Fruit fly (Drosophila melanogaster) whole organism, embryonic: ENCODE data around the gene CG46335.

Experiments used
- Atf6 ChIP-seq: fragments of 200-800 bp; sonication (Bioruptor generic); IDR thresholded peaks from 2 replicates; pipeline ENCODE4 v1.3.6; 2022; ENCODE audit warnings: missing biosample characterization, missing genetic modification characterization
- Blimp-1 ChIP-seq: fragments of 200-800 bp; sonication (Bioruptor generic); optimal IDR thresholded peaks from 3 replicates; lab custom pipeline; 2018; ENCODE audit warnings: missing biosample characterization, missing genetic modification characterization, mild to moderate bottlenecking, moderate library complexity, missing genetic modification reagents
- CG10267 ChIP-seq: fragments of 200-800 bp; sonication (Bioruptor generic); optimal IDR thresholded peaks from 2 replicates; lab custom pipeline; 2018; ENCODE audit warnings: missing biosample characterization, mild to moderate bottlenecking, missing genetic modification characterization, moderate library complexity
- CG10431 ChIP-seq: fragments of 200-800 bp; sonication (Bioruptor generic); optimal IDR thresholded peaks from 3 replicates; lab custom pipeline; 2018; ENCODE audit warnings: missing biosample characterization, mild to moderate bottlenecking, missing genetic modification characterization
- CG10565 ChIP-seq: fragments of 200-800 bp; sonication (Bioruptor generic); optimal IDR thresholded peaks from 3 replicates; lab custom pipeline; 2016; ENCODE audit warnings: missing biosample characterization, mild to moderate bottlenecking, missing genetic modification characterization
- CG11456 ChIP-seq: fragments of 200-800 bp; sonication (Bioruptor generic); IDR thresholded peaks from 3 replicates; pipeline ENCODE4 v1.3.6; 2022; ENCODE audit warnings: missing biosample characterization, missing genetic modification characterization
- CG15696 ChIP-seq: fragments of 200-800 bp; sonication (Bioruptor generic); optimal IDR thresholded peaks from 2 replicates; lab custom pipeline; 2019; ENCODE audit warnings: missing biosample characterization, mild to moderate bottlenecking, missing genetic modification characterization, moderate library complexity
- CG16863 ChIP-seq: fragments of 200-800 bp; sonication (Bioruptor generic); optimal IDR thresholded peaks from 3 replicates; lab custom pipeline; 2016; ENCODE audit warnings: missing biosample characterization, missing genetic modification characterization
- CG17829 ChIP-seq: fragments of 200-800 bp; optimal IDR thresholded peaks from 2 replicates; lab custom pipeline; 2019; ENCODE audit warnings: missing biosample characterization, mild to moderate bottlenecking, missing genetic modification characterization, moderate library complexity
- CG18599 ChIP-seq: fragments of 200-800 bp; sonication (Bioruptor generic); optimal IDR thresholded peaks from 3 replicates; lab custom pipeline; 2017; ENCODE audit warnings: missing biosample characterization, missing genetic modification characterization, mild to moderate bottlenecking, moderate library complexity, missing genetic modification reagents
- CG2202 ChIP-seq: fragments of 200-800 bp; sonication (Bioruptor generic); optimal IDR thresholded peaks from 2 replicates; lab custom pipeline; 2018; ENCODE audit warnings: missing biosample characterization, mild to moderate bottlenecking, missing genetic modification characterization
- CG33213 ChIP-seq: fragments of 200-800 bp; sonication (Bioruptor generic); optimal IDR thresholded peaks from 3 replicates; lab custom pipeline; 2016; ENCODE audit warnings: missing biosample characterization, missing genetic modification characterization
- CG3847 ChIP-seq: fragments of 200-800 bp; sonication (Bioruptor generic); IDR thresholded peaks from 2 replicates; pipeline ENCODE4 v1.3.6; 2022; ENCODE audit warnings: missing biosample characterization, missing genetic modification characterization
- CG4404 ChIP-seq: fragments of 200-800 bp; sonication (Bioruptor generic); IDR thresholded peaks from 2 replicates; pipeline ENCODE4 v1.3.6; 2022; ENCODE audit warnings: missing biosample characterization, missing genetic modification characterization
- CG6689 ChIP-seq: fragments of 200-800 bp; sonication (Bioruptor generic); IDR thresholded peaks from 2 replicates; pipeline ENCODE4 v1.3.6; 2022; ENCODE audit warnings: missing biosample characterization, missing genetic modification characterization
- CG9727 ChIP-seq: fragments of 200-800 bp; sonication (Bioruptor generic); optimal IDR thresholded peaks from 3 replicates; lab custom pipeline; 2017; ENCODE audit warnings: missing biosample characterization, mild to moderate bottlenecking, missing genetic modification characterization
- CG9797 ChIP-seq: fragments of 200-800 bp; sonication (Bioruptor generic); optimal IDR thresholded peaks from 3 replicates; lab custom pipeline; 2018; ENCODE audit warnings: missing biosample characterization, mild to moderate bottlenecking, missing genetic modification characterization
- Dfd ChIP-seq, 2 experiments: fragments of >200 bp; optimal IDR thresholded peaks; 2 replicates each; lab custom pipeline; 2017; ENCODE audit warnings: missing biosample characterization in 2 of 2, missing genetic modification characterization in 2 of 2
- Lpt ChIP-seq: fragments of >200 bp; optimal IDR thresholded peaks from 2 replicates; lab custom pipeline; 2018; ENCODE audit warnings: missing biosample characterization, missing genetic modification characterization
- Med ChIP-seq: fragments of 200-800 bp; sonication (Bioruptor generic); peaks from one replicate; lab custom pipeline; 2016; ENCODE audit warnings: missing biosample characterization, missing genetic modification characterization, mild to moderate bottlenecking, inconsistent platforms, moderate library complexity
- Meics ChIP-seq: fragments of 200-800 bp; sonication (Bioruptor generic); optimal IDR thresholded peaks from 2 replicates; lab custom pipeline; 2017; ENCODE audit warnings: missing biosample characterization, mild to moderate bottlenecking, missing genetic modification characterization
- Six4 ChIP-seq: fragments of 200-800 bp; sonication (Bioruptor generic); optimal IDR thresholded peaks from 2 replicates; lab custom pipeline; 2016; ENCODE audit warnings: missing biosample characterization, missing genetic modification characterization
- Sry-β ChIP-seq: fragments of 200-800 bp; sonication (Bioruptor generic); optimal IDR thresholded peaks from 2 replicates; lab custom pipeline; 2018; ENCODE audit warnings: missing biosample characterization, mild to moderate bottlenecking, missing genetic modification characterization, moderate library complexity
- abd-A ChIP-seq: fragments of 200-800 bp; sonication (Bioruptor generic); optimal IDR thresholded peaks from 3 replicates; lab custom pipeline; 2019; ENCODE audit warnings: missing biosample characterization, mild to moderate bottlenecking, missing genetic modification characterization, moderate library complexity
- ara ChIP-seq: fragments of 200-800 bp; sonication (Bioruptor generic); IDR thresholded peaks from 2 replicates; pipeline ENCODE4 v1.3.6; 2022; ENCODE audit warnings: missing biosample characterization, missing genetic modification characterization
- bigmax ChIP-seq: fragments of 200-800 bp; sonication (Bioruptor generic); optimal IDR thresholded peaks from 2 replicates; lab custom pipeline; 2018; ENCODE audit warnings: missing biosample characterization, mild to moderate bottlenecking, missing genetic modification characterization
- bsh ChIP-seq, 2 experiments: fragments of 200-800 bp; sonication (Bioruptor generic); optimal IDR thresholded peaks; 2 replicates each; lab custom pipeline; 2017 to 2018; ENCODE audit warnings: mild to moderate bottlenecking in 2 of 2, missing biosample characterization in 2 of 2, missing genetic modification characterization in 2 of 2, moderate library complexity in 1 of 2
- cato ChIP-seq: fragments of 200-800 bp; sonication (Bioruptor generic); optimal IDR thresholded peaks from 2 replicates; lab custom pipeline; 2016; ENCODE audit warnings: missing biosample characterization, missing genetic modification characterization, borderline replicate concordance
- ci ChIP-seq: fragments of 200-800 bp; sonication (Bioruptor generic); IDR thresholded peaks from 3 replicates; pipeline ENCODE4 v1.3.6; 2022; ENCODE audit warnings: missing biosample characterization, missing genetic modification characterization
- croc ChIP-seq: fragments of 200-800 bp; sonication (Bioruptor generic); conservative IDR thresholded peaks from 3 replicates; pipeline ENCODE4 v1.3.6; 2022; ENCODE audit warnings: missing biosample characterization, missing genetic modification characterization
- dmrt99B ChIP-seq: fragments of 200-800 bp; sonication (Bioruptor generic); optimal IDR thresholded peaks from 2 replicates; lab custom pipeline; 2018; ENCODE audit warnings: missing biosample characterization, mild to moderate bottlenecking, missing genetic modification characterization, moderate library complexity
- dysf ChIP-seq: fragments of 200-800 bp; sonication (Bioruptor generic); IDR thresholded peaks from 3 replicates; pipeline ENCODE4 v1.3.6; 2022; ENCODE audit warnings: missing biosample characterization, missing genetic modification characterization
- gfzf ChIP-seq: fragments of 200-800 bp; sonication (Bioruptor generic); optimal IDR thresholded peaks from 2 replicates; lab custom pipeline; 2016; ENCODE audit warnings: missing biosample characterization, mild to moderate bottlenecking, missing genetic modification characterization, moderate library complexity
- lov ChIP-seq, 2 experiments: fragments of 200-800 bp in 1 of 2; fragments of >200 bp in 1 of 2; sonication (Bioruptor generic) in 1 of 2; IDR thresholded peaks in 1 of 2; optimal IDR thresholded peaks in 1 of 2; 2 replicates in 1 of 2; 3 replicates in 1 of 2; pipeline versions ENCODE4 v1.3.6 to Lab custom; 2017 to 2022; ENCODE audit warnings: missing biosample characterization in 1 of 2, missing genetic modification characterization in 1 of 2
- nom ChIP-seq: fragments of 200-800 bp; sonication (Bioruptor generic); optimal IDR thresholded peaks from 2 replicates; lab custom pipeline; 2017; ENCODE audit warnings: missing biosample characterization, missing genetic modification characterization, mild to moderate bottlenecking, moderate library complexity, missing genetic modification reagents
- oc ChIP-seq: fragments of 200-800 bp; sonication (Bioruptor generic); optimal IDR thresholded peaks from 2 replicates; lab custom pipeline; 2018; ENCODE audit warnings: missing biosample characterization, mild to moderate bottlenecking, missing genetic modification characterization, moderate library complexity
- phol ChIP-seq: fragments of 200-800 bp; sonication (Bioruptor generic); optimal IDR thresholded peaks from 3 replicates; lab custom pipeline; 2018; ENCODE audit warnings: missing biosample characterization, mild to moderate bottlenecking, missing genetic modification characterization, moderate library complexity
- pita ChIP-seq: fragments of 200-800 bp; sonication (Bioruptor generic); optimal IDR thresholded peaks from 2 replicates; lab custom pipeline; 2017; ENCODE audit warnings: missing biosample characterization, mild to moderate bottlenecking, missing genetic modification characterization
- prd ChIP-seq, 3 experiments: fragments of >200 bp in 2 of 3; fragments of 200-800 bp in 1 of 3; sonication (Bioruptor generic) in 1 of 3; optimal IDR thresholded peaks in 2 of 3; IDR thresholded peaks in 1 of 3; 2 replicates in 2 of 3; 3 replicates in 1 of 3; pipeline versions ENCODE4 v1.3.6 to Lab custom; 2017 to 2022; ENCODE audit warnings: missing biosample characterization in 1 of 3, missing genetic modification characterization in 1 of 3
- row ChIP-seq: fragments of 200-800 bp; sonication (Bioruptor generic); IDR thresholded peaks from 3 replicates; pipeline ENCODE4 v1.3.6; 2022; ENCODE audit warnings: missing biosample characterization, missing genetic modification characterization
- sd ChIP-seq: fragments of 200-800 bp; sonication (Bioruptor generic); optimal IDR thresholded peaks from 3 replicates; lab custom pipeline; 2018; ENCODE audit warnings: missing biosample characterization, mild to moderate bottlenecking, missing genetic modification characterization, moderate library complexity
- sens ChIP-seq: fragments of 200-800 bp; sonication (Bioruptor generic); peaks from one replicate; lab custom pipeline; 2016; ENCODE audit warnings: missing biosample characterization, missing genetic modification characterization
- twi ChIP-seq: fragments of 200-800 bp; optimal IDR thresholded peaks from 2 replicates; lab custom pipeline; 2019; ENCODE audit warnings: missing biosample characterization, mild to moderate bottlenecking, missing genetic modification characterization, moderate library complexity
- unc-4 ChIP-seq: fragments of 200-800 bp; sonication (Bioruptor generic); IDR thresholded peaks from 2 replicates; pipeline ENCODE4 v1.3.6; 2022; ENCODE audit warnings: missing biosample characterization, missing genetic modification characterization; ENCODE audit not compliant: partially characterized antibody
- vfl ChIP-seq: fragments of 200-800 bp; sonication (Bioruptor generic); optimal IDR thresholded peaks from 2 replicates; lab custom pipeline; 2016; ENCODE audit warnings: missing biosample characterization, missing genetic modification characterization
- zen2 ChIP-seq: fragments of 200-800 bp; sonication (Bioruptor generic); IDR thresholded peaks from 3 replicates; pipeline ENCODE4 v1.3.6; 2022; ENCODE audit warnings: missing biosample characterization, missing genetic modification characterization; ENCODE audit not compliant: partially characterized antibody

The CG46335 gene

DNA sequence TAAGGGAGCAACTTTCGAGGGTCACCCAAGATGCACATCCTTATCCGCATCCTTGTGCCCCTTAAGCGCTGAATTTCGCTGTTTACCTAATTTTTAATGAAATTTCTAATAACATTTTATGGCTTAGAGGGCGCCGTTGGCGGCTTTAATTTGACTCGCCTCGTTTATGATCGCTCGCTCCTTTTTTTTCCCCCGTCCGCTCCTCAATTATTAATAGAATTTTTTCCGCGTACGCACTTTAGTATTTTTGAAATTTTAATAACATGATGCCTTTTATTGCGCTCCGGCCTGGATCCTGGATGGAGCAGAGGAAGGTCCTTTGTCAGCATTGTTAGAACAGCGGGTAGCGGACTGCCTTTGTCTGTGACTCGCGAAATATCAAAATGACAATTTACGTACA is at the start of gene CG46335:
CG46335 (minus strand) TSS at position 101 of the 400 bp plus-strand sequence.
- TF ChIP-seq ci (GFP tag; lab: Robert Waterston, UW) (no peak), Dfd (GFP tag; optimal IDR thresholded peaks at IDR 0.05; lab: Kevin White, UChicago) (no peak), Atf6 (no peak), cato (GFP tag; lab: Kevin White, UChicago) (no peak), Sry-β (GFP tag; lab: Kevin White, UChicago) (no peak), CG17829 (tag; lab: Kevin White, UChicago) (no peak)
- TF ChIP-seq, all 482 proteins: peak for 0

DNA sequence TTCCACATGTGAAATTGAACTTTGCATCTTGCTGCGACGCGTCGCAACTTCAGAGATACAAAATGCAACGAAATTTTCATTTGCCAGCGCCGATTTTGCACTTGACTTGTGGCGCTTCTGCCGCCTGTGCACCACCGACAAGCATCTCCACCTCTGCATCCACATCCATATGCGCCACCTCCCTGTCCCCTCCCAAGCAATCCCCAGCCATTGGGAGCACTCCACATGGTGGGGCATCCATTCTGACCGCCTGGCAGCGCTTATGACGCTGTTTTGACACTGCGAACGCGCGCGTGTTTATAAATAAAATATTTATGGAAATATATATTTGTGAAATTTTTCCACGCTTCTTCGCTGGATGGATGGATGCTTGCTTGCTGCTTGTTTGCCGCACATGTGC is 46.8 kb upstream of the CG46335 start:
- TF ChIP-seq CG9727 (GFP tag; lab: Kevin White, UChicago): no peak
- no peak for TF ChIP-seq CG3847 (GFP tag; lab: Robert Waterston, UW)
- no peak for TF ChIP-seq Meics (GFP tag; lab: Kevin White, UChicago)
- no peak for TF ChIP-seq Six4 (GFP tag; lab: Kevin White, UChicago)
- TF ChIP-seq bigmax: no peak
- TF ChIP-seq CG10565 (GFP tag; lab: Kevin White, UChicago): no peak
- TF ChIP-seq sd (tag; lab: Kevin White, UChicago): no peak
- TF ChIP-seq CG15696 (tag; lab: Kevin White, UChicago): no peak
- peak; percentile 61 for TF ChIP-seq twi (tag; lab: Kevin White, UChicago)
- TF ChIP-seq nom (GFP tag; lab: Kevin White, UChicago): peak; percentile 14

DNA sequence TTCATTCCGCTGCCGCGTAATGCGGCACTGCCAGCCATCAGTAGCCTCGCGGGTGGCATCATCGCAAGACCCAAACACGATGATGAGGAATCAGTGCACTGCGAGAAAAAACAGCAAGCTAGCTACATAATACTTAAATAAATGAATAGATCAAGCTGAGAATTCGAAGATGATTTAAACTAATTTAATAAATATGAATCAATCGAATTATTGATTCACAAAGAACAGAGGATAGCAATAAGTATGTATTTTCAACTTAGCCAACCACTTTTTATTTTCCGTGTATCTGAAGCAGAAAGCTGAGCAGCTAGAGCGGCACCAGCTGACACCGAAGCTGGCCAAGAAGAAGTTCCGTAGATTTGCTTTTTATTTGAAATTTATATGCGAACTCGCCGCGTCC is 44.7 kb upstream of the CG46335 start:
- no peak for TF ChIP-seq unc-4 (GFP tag; lab: Robert Waterston, UW)
- TF ChIP-seq CG33213 (GFP tag; lab: Kevin White, UChicago): no peak
- TF ChIP-seq prd (optimal IDR thresholded peaks at IDR 0.05; lab: Kevin White, UChicago): no peak
- peak; percentile 22; the same call in 1 of the 3 replicates for TF ChIP-seq prd (GFP tag; IDR thresholded peaks at IDR 0.05; lab: Robert Waterston, UW)
- TF ChIP-seq croc (GFP tag; lab: Robert Waterston, UW): peak; percentile 21; the same call in 1 of the 3 replicates
- peak; percentile 50 for TF ChIP-seq dmrt99B
- peak; percentile 19 for TF ChIP-seq Blimp-1 (GFP tag; lab: Kevin White, UChicago)
- TF ChIP-seq phol (tag; lab: Kevin White, UChicago): peak; percentile 32
- TF ChIP-seq zen2 (GFP tag; lab: Robert Waterston, UW): no peak
- TF ChIP-seq CG9797: no peak
- peak; percentile 32 for TF ChIP-seq CG18599 (GFP tag; lab: Kevin White, UChicago)
- TF ChIP-seq abd-A (tag; lab: Kevin White, UChicago): no peak
- TF ChIP-seq CG6689 (GFP tag; lab: Robert Waterston, UW): peak; percentile 21; the same call in 1 of the 2 replicates
- TF ChIP-seq vfl: no peak
- TF ChIP-seq CG11456: no peak
- peak; percentile 11; the same call in 1 of the 3 replicates for TF ChIP-seq dysf
- TF ChIP-seq bsh (GFP tag; optimal IDR thresholded peaks at IDR 0.05; lab: Kevin White, UChicago): peak in 1 of 2 experiments; percentile 24
- TF ChIP-seq CG2202 (tag; lab: Kevin White, UChicago): no peak
- no peak for TF ChIP-seq CG16863
- TF ChIP-seq ara (GFP tag; lab: Robert Waterston, UW): 0 out of 2 replicates have a peak, but pooled peaks have one; percentile 31
- no peak for TF ChIP-seq CG4404
- TF ChIP-seq row: peak; percentile 43; the same call in 2 of the 3 replicates
- no peak for TF ChIP-seq oc (tag; lab: Kevin White, UChicago)
- no peak for TF ChIP-seq Lpt (GFP tag; lab: Kevin White, UChicago)
- TF ChIP-seq CG10267: no peak
- TF ChIP-seq pita (GFP tag; lab: Kevin White, UChicago): no peak
- no peak for TF ChIP-seq gfzf
- TF ChIP-seq Med (GFP tag; lab: Kevin White, UChicago): peak; percentile 70
- TF ChIP-seq sens (GFP tag; lab: Kevin White, UChicago): peak; percentile 83
- no peak for TF ChIP-seq lov (optimal IDR thresholded peaks at IDR 0.05; lab: Kevin White, UChicago)
- TF ChIP-seq lov (GFP tag; IDR thresholded peaks at IDR 0.05; lab: Robert Waterston, UW): no peak
- TF ChIP-seq CG10431: no peak
